Worm (Caenorhabditis elegans) whole organism, L4 larva: ENCODE data around the gene ZK250.2.

ENCODE experiments used
- F49E8.2 ChIP-seq: sonication (generic microtip); optimal IDR thresholded peaks from 2 replicates; lab custom pipeline; 2016; ENCODE audit warnings: missing compliant biosample characterization, mild to moderate bottlenecking, missing genetic modification characterization, borderline replicate concordance
- aha-1 ChIP-seq: fragments of 150-350 bp; peaks from one replicate; lab custom pipeline; 2014; ENCODE audit warnings: missing biosample characterization, missing genetic modification characterization
- aly-2 ChIP-seq: sonication (generic microtip); optimal IDR thresholded peaks from 2 replicates; lab custom pipeline; 2018; ENCODE audit warnings: missing biosample characterization, missing genetic modification characterization
- ama-1 ChIP-seq: fragments of 150-350 bp; optimal IDR thresholded peaks from 2 replicates; lab custom pipeline; 2014; ENCODE audit warnings: inconsistent platforms, mixed read lengths
- ceh-82 ChIP-seq: sonication (generic microtip); optimal IDR thresholded peaks from 2 replicates; lab custom pipeline; 2017; ENCODE audit warnings: missing biosample characterization, missing genetic modification characterization
- daf-16 ChIP-seq, 3 experiments: sonication (generic microtip); optimal IDR thresholded peaks; 2 replicates each; lab custom pipeline; 2016 to 2017; ENCODE audit warnings: missing genetic modification characterization in 3 of 3, missing genetic modification reagents in 3 of 3, mild to moderate bottlenecking in 2 of 3, missing compliant biosample characterization in 2 of 3, missing biosample characterization in 1 of 3, moderate library complexity in 1 of 3
- hlh-30 ChIP-seq: sonication (generic microtip); optimal IDR thresholded peaks from 2 replicates; lab custom pipeline; 2017; ENCODE audit warnings: antibody characterized with exemption, mild to moderate bottlenecking, missing genetic modification characterization, missing compliant biosample characterization; ENCODE audit not compliant: insufficient read depth
- nhr-237 ChIP-seq: sonication (generic microtip); optimal IDR thresholded peaks from 2 replicates; lab custom pipeline; 2017; ENCODE audit warnings: missing biosample characterization, missing genetic modification characterization
- pqm-1 ChIP-seq: sonication (generic microtip); optimal IDR thresholded peaks from 2 replicates; lab custom pipeline; 2017; ENCODE audit warnings: missing biosample characterization, missing genetic modification characterization
- snpc-1.2 ChIP-seq: fragments of 200-800 bp; sonication (Bioruptor generic); IDR thresholded peaks from 2 replicates; pipeline ENCODE4 v1.3.6; 2022; ENCODE audit warnings: missing genetic modification reagents, missing genetic modification characterization, missing compliant biosample characterization
- snpc-4 ChIP-seq: fragments of 150-350 bp; optimal IDR thresholded peaks from 2 replicates; lab custom pipeline; 2014; ENCODE audit warnings: missing biosample characterization, missing genetic modification characterization
- unc-130 ChIP-seq: sonication (generic microtip); optimal IDR thresholded peaks from 2 replicates; lab custom pipeline; 2016; ENCODE audit warnings: missing genetic modification reagents, missing genetic modification characterization, missing compliant biosample characterization
- unc-62 ChIP-seq, 3 experiments: fragments of 150-350 bp in 1 of 3; sonication (generic microtip); optimal IDR thresholded peaks in 2 of 3; peaks in 1 of 3; 1 replicate in 1 of 3; 2 replicates in 2 of 3; lab custom pipeline; 2014 to 2017; ENCODE audit warnings: missing biosample characterization in 3 of 3, missing genetic modification characterization in 3 of 3, missing genetic modification reagents in 3 of 3, missing genotype in 1 of 3

ce11 chrII:1946427-1946826, 2.1 kb upstream of the ZK250.2 start, which contains the start of gene math-48:
- no peak for TF ChIP-seq unc-130 (GFP tag; lab: Kevin White, UChicago)
- TF ChIP-seq aha-1 = no peak
- no peak for TF ChIP-seq snpc-1.2
- no peak for TF ChIP-seq snpc-4 (tag; lab: Kevin White, UChicago)
- no peak for TF ChIP-seq ceh-82 (tag; lab: Kevin White, UChicago)
- TF ChIP-seq ama-1 = no peak
- no peak for TF ChIP-seq daf-16 (GFP tag; optimal IDR thresholded peaks at IDR 0.05; lab: Kevin White, UChicago)
- TF ChIP-seq daf-16 (tag; optimal IDR thresholded peaks at IDR 0.05; lab: Kevin White, UChicago) = no peak
- TF ChIP-seq F49E8.2 (tag; lab: Kevin White, UChicago) = no peak
- TF ChIP-seq aly-2 = no peak
- no peak for TF ChIP-seq hlh-30 (tag; lab: Kevin White, UChicago)
- TF ChIP-seq unc-62 (GFP tag; optimal IDR thresholded peaks at IDR 0.05 in 1 of 2; lab: Kevin White, UChicago) = no peak
- no peak for TF ChIP-seq unc-62 (tag; optimal IDR thresholded peaks at IDR 0.05; lab: Kevin White, UChicago)
- TF ChIP-seq nhr-237 (tag; lab: Kevin White, UChicago) = no peak
- no peak for TF ChIP-seq pqm-1
